Fruit fly (Drosophila melanogaster): ENCODE results near the gene Spps.

Spps gene

dm6 chr3R:24193373-24193879, 33.3 kb downstream of the Spps start, which contains the start of the genes SMC6 and CG6204:
Gene SMC6, minus strand, starts transcription at chr3R:24193423.
Gene CG6204, plus strand, starts transcription at chr3R:24193832.
- TF ChIP-seq sv (GFP tag; optimal IDR thresholded peaks at IDR 0.05) (peak; percentile 88), Dif (GFP tag; optimal IDR thresholded peaks at IDR 0.05; ENCODE audit: partially characterized antibody) (no peak), CG9705 (GFP tag; optimal IDR thresholded peaks at IDR 0.05) (peak; percentile 96), Sp1 (GFP tag; optimal IDR thresholded peaks at IDR 0.05) (peak; percentile 94), h (GFP tag; optimal IDR thresholded peaks at IDR 0.05) (peak; percentile 95), fru (GFP tag; optimal IDR thresholded peaks at IDR 0.05) (peak; percentile 94), rgr (GFP tag; optimal IDR thresholded peaks at IDR 0.05) (peak; percentile 95), pan (optimal IDR thresholded peaks at IDR 0.05) (no peak), HLH106 (tag; optimal IDR thresholded peaks at IDR 0.05) (peak; percentile 98), Dfd (GFP tag; optimal IDR thresholded peaks at IDR 0.05) (no peak), CG32264 (GFP tag; optimal IDR thresholded peaks at IDR 0.05) (peak; percentile 77), Myc (optimal IDR thresholded peaks at IDR 0.05) (no peak), br (GFP tag; optimal IDR thresholded peaks at IDR 0.05) (peak; percentile 89), dmrt93B (GFP tag; optimal IDR thresholded peaks at IDR 0.05) (peak; percentile 93), Hnf4 (GFP tag; optimal IDR thresholded peaks at IDR 0.05) (peak; percentile 93), OdsH (GFP tag; optimal IDR thresholded peaks at IDR 0.05) (peak; percentile 94), dl (GFP tag; optimal IDR thresholded peaks at IDR 0.05; ENCODE audit: insufficient read depth in 1 of 2, partially characterized antibody in 2 of 2) (no peak), foxo (GFP tag; optimal IDR thresholded peaks at IDR 0.05) (peak in 1 of 2 experiments; percentile 97), ey (GFP tag; optimal IDR thresholded peaks at IDR 0.05) (peak; percentile 93), sage (GFP tag; optimal IDR thresholded peaks at IDR 0.05) (peak; percentile 86), usp (GFP tag; optimal IDR thresholded peaks at IDR 0.05) (no peak), Vsx2 (GFP tag; optimal IDR thresholded peaks at IDR 0.05; ENCODE audit: partially characterized antibody) (peak; percentile 48), brk (GFP tag; optimal IDR thresholded peaks at IDR 0.05) (no peak), lola (GFP tag; optimal IDR thresholded peaks at IDR 0.05) (no peak), jim (GFP tag; optimal IDR thresholded peaks at IDR 0.05) (peak; percentile 1), Jra (GFP tag; optimal IDR thresholded peaks at IDR 0.05) (peak; percentile 85), N (GFP tag; optimal IDR thresholded peaks at IDR 0.05) (no peak), Rel (GFP tag; optimal IDR thresholded peaks at IDR 0.05) (peak; percentile 20), Rel (tag; optimal IDR thresholded peaks at IDR 0.05) (peak; percentile 84), woc (GFP tag; optimal IDR thresholded peaks at IDR 0.05) (peak; percentile 95), Hr78 (GFP tag; optimal IDR thresholded peaks at IDR 0.05) (no peak), psq (GFP tag; optimal IDR thresholded peaks at IDR 0.05) (peak; percentile 90), Mio (GFP tag; optimal IDR thresholded peaks at IDR 0.05) (peak; percentile 58), CrebA (GFP tag; optimal IDR thresholded peaks at IDR 0.05; ENCODE audit: borderline replicate concordance) (no peak), Hr83 (GFP tag; optimal IDR thresholded peaks at IDR 0.05; ENCODE audit: poor library complexity, severe bottlenecking) (peak; percentile 48), GATAd (GFP tag; optimal IDR thresholded peaks at IDR 0.05) (peak; percentile 83), dsf (GFP tag; optimal IDR thresholded peaks at IDR 0.05; ENCODE audit: borderline replicate concordance) (peak; percentile 84), Abd-B (GFP tag; optimal IDR thresholded peaks at IDR 0.05) (no peak), tai (GFP tag; optimal IDR thresholded peaks at IDR 0.05) (no peak)

dm6 chr3R:24188619-24189018, 38.1 kb downstream of the Spps start, which contains the start of gene CG5515:
Gene CG5515, minus strand, starts transcription at chr3R:24188896.
- TF ChIP-seq ey (GFP tag; optimal IDR thresholded peaks at IDR 0.05), result peak; percentile 63
- TF ChIP-seq psq (GFP tag; optimal IDR thresholded peaks at IDR 0.05), result peak; percentile 40
- no peak for TF ChIP-seq h (GFP tag; optimal IDR thresholded peaks at IDR 0.05)
- TF ChIP-seq Hr78 (GFP tag; optimal IDR thresholded peaks at IDR 0.05), result no peak
- TF ChIP-seq lola (GFP tag; optimal IDR thresholded peaks at IDR 0.05), result no peak
- no peak for TF ChIP-seq dmrt93B (GFP tag; optimal IDR thresholded peaks at IDR 0.05)
- TF ChIP-seq N (GFP tag; optimal IDR thresholded peaks at IDR 0.05), result no peak
- peak; percentile 77 for TF ChIP-seq sv (GFP tag; optimal IDR thresholded peaks at IDR 0.05)
- TF ChIP-seq dsf (GFP tag; optimal IDR thresholded peaks at IDR 0.05; ENCODE audit: borderline replicate concordance), result peak; percentile 47
- TF ChIP-seq CG32264 (GFP tag; optimal IDR thresholded peaks at IDR 0.05), result no peak
- peak; percentile 15 for TF ChIP-seq GATAd (GFP tag; optimal IDR thresholded peaks at IDR 0.05)
- TF ChIP-seq rgr (GFP tag; optimal IDR thresholded peaks at IDR 0.05), result peak; percentile 76
- peak; percentile 32 for TF ChIP-seq CG9705 (GFP tag; optimal IDR thresholded peaks at IDR 0.05)
- peak; percentile 100 for TF ChIP-seq Vsx2 (GFP tag; optimal IDR thresholded peaks at IDR 0.05; ENCODE audit: partially characterized antibody)
- no peak for TF ChIP-seq Dfd (GFP tag; optimal IDR thresholded peaks at IDR 0.05)
- TF ChIP-seq HLH106 (tag; optimal IDR thresholded peaks at IDR 0.05), result peak; percentile 67
- no peak for TF ChIP-seq fru (GFP tag; optimal IDR thresholded peaks at IDR 0.05)
- TF ChIP-seq Abd-B (GFP tag; optimal IDR thresholded peaks at IDR 0.05), result no peak
- TF ChIP-seq dl (GFP tag; optimal IDR thresholded peaks at IDR 0.05; ENCODE audit: insufficient read depth in 1 of 2, partially characterized antibody in 2 of 2), result peak; percentile 73 to 95
- no peak for TF ChIP-seq brk (GFP tag; optimal IDR thresholded peaks at IDR 0.05)
- no peak for TF ChIP-seq Hnf4 (GFP tag; optimal IDR thresholded peaks at IDR 0.05)
- TF ChIP-seq foxo (GFP tag; optimal IDR thresholded peaks at IDR 0.05), result peak in 1 of 2 experiments; percentile 79
- TF ChIP-seq OdsH (GFP tag; optimal IDR thresholded peaks at IDR 0.05), result peak; percentile 61
- no peak for TF ChIP-seq usp (GFP tag; optimal IDR thresholded peaks at IDR 0.05)
- peak; percentile 64 for TF ChIP-seq Jra (GFP tag; optimal IDR thresholded peaks at IDR 0.05)
- TF ChIP-seq pan (optimal IDR thresholded peaks at IDR 0.05), result no peak
- TF ChIP-seq Sp1 (GFP tag; optimal IDR thresholded peaks at IDR 0.05), result no peak
- TF ChIP-seq br (GFP tag; optimal IDR thresholded peaks at IDR 0.05), result peak; percentile 49
- TF ChIP-seq jim (GFP tag; optimal IDR thresholded peaks at IDR 0.05), result no peak
- peak; percentile 98 for TF ChIP-seq Dif (GFP tag; optimal IDR thresholded peaks at IDR 0.05; ENCODE audit: partially characterized antibody)
- TF ChIP-seq sage (GFP tag; optimal IDR thresholded peaks at IDR 0.05), result peak; percentile 10
- TF ChIP-seq tai (GFP tag; optimal IDR thresholded peaks at IDR 0.05), result peak; percentile 82
- TF ChIP-seq woc (GFP tag; optimal IDR thresholded peaks at IDR 0.05), result peak; percentile 43
- no peak for TF ChIP-seq Rel (GFP tag; optimal IDR thresholded peaks at IDR 0.05)
- TF ChIP-seq Rel (tag; optimal IDR thresholded peaks at IDR 0.05), result no peak
- peak; percentile 19 for TF ChIP-seq Myc (optimal IDR thresholded peaks at IDR 0.05)
- no peak for TF ChIP-seq CrebA (GFP tag; optimal IDR thresholded peaks at IDR 0.05; ENCODE audit: borderline replicate concordance)
- no peak for TF ChIP-seq Mio (GFP tag; optimal IDR thresholded peaks at IDR 0.05)
- no peak for TF ChIP-seq Hr83 (GFP tag; optimal IDR thresholded peaks at IDR 0.05; ENCODE audit: poor library complexity, severe bottlenecking)

All from whole organism, wandering third instar larva.